Fruit fly (Drosophila melanogaster): ENCODE data around the gene Pmvk.

The Pmvk gene

DNA sequence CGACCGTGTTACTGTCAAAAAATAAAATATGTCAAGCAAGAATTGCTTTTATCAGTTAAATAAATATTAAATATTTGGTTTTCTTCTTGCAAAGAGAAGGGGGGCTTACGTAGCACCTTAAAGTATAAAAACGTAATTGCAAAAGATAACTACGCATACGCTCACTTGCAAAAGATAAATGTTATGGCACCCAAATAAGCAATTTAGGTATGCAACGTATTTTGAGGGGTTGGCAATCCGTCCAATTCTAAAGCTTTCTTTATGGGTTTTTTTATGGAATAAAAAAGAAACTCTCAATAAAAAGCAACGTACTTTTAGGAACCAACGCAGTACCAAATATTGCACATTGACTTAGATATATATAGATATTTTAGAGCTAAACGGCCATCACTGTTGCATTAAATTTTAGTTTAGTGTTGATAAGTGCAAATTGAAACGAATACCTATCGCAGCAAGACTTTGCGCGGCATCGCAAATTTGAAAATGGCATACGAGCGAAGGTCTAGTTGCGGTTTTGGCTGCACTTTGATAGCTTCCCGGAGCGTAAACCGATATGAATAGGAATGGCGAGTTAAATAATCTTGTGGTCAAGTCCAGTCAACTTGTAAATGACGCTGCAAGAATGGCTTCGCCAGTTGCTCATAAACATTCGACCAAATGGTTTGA lies 14.8 kb downstream of the Pmvk start, which contains the start of gene CG13077 (continued):
- peak; percentile 9 for TF ChIP-seq pzg (GFP tag; optimal IDR thresholded peaks at IDR 0.05)
- no peak for TF ChIP-seq CG6765 (GFP tag; optimal IDR thresholded peaks at IDR 0.05)
- TF ChIP-seq HLH4C (GFP tag; IDR thresholded peaks at IDR 0.05; ENCODE audit: partially characterized antibody): peak; percentile 49; the same call in 2 of the 3 replicates
- no peak for TF ChIP-seq CG3838 (GFP tag; optimal IDR thresholded peaks at IDR 0.05)
- TF ChIP-seq Sry-β (GFP tag; optimal IDR thresholded peaks at IDR 0.05): peak; percentile 84
- TF ChIP-seq H2.0 (GFP tag; IDR thresholded peaks at IDR 0.05): no peak
- no peak for TF ChIP-seq ac (GFP tag; optimal IDR thresholded peaks at IDR 0.05)
- no peak for TF ChIP-seq oc (tag; optimal IDR thresholded peaks at IDR 0.05)
- TF ChIP-seq CG34224 (GFP tag; IDR thresholded peaks at IDR 0.05; ENCODE audit: partially characterized antibody): peak; percentile 48; the same call in 1 of the 3 replicates
- no peak for TF ChIP-seq Rfx (GFP tag; IDR thresholded peaks at IDR 0.05)
- TF ChIP-seq CG32532 (GFP tag; IDR thresholded peaks at IDR 0.05): no peak
- peak; percentile 14 for TF ChIP-seq trem (tag; optimal IDR thresholded peaks at IDR 0.05)
- TF ChIP-seq hth (optimal IDR thresholded peaks at IDR 0.05): no peak
- no peak for TF ChIP-seq sug (tag; optimal IDR thresholded peaks at IDR 0.05)
- no peak for TF ChIP-seq Ets65A (GFP tag)
- no peak for TF ChIP-seq CG12071 (GFP tag; optimal IDR thresholded peaks at IDR 0.05)
- TF ChIP-seq gem (tag; optimal IDR thresholded peaks at IDR 0.05): no peak
- no peak for TF ChIP-seq CG33213 (GFP tag; optimal IDR thresholded peaks at IDR 0.05)
- TF ChIP-seq CG8290 (GFP tag; optimal IDR thresholded peaks at IDR 0.05): peak; percentile 37
- TF ChIP-seq CG8290 (tag; optimal IDR thresholded peaks at IDR 0.05): peak in 1 of 2 experiments; percentile 6
- TF ChIP-seq CG7372 (GFP tag; IDR thresholded peaks at IDR 0.05): no peak
- no peak for TF ChIP-seq nau (GFP tag; optimal IDR thresholded peaks at IDR 0.05)
- TF ChIP-seq CG31224 (GFP tag; IDR thresholded peaks at IDR 0.05): no peak
- TF ChIP-seq CG11398 (GFP tag; optimal IDR thresholded peaks at IDR 0.05): no peak
- TF ChIP-seq dm (GFP tag; optimal IDR thresholded peaks at IDR 0.05): no peak
- peak; percentile 2 for TF ChIP-seq Abd-B (GFP tag; optimal IDR thresholded peaks at IDR 0.05)
- TF ChIP-seq CG9437 (GFP tag; optimal IDR thresholded peaks at IDR 0.05): peak; percentile 98
- TF ChIP-seq CG30403 (GFP tag; optimal IDR thresholded peaks at IDR 0.05): no peak
- no peak for TF ChIP-seq HLH54F (GFP tag; optimal IDR thresholded peaks at IDR 0.05)

DNA sequence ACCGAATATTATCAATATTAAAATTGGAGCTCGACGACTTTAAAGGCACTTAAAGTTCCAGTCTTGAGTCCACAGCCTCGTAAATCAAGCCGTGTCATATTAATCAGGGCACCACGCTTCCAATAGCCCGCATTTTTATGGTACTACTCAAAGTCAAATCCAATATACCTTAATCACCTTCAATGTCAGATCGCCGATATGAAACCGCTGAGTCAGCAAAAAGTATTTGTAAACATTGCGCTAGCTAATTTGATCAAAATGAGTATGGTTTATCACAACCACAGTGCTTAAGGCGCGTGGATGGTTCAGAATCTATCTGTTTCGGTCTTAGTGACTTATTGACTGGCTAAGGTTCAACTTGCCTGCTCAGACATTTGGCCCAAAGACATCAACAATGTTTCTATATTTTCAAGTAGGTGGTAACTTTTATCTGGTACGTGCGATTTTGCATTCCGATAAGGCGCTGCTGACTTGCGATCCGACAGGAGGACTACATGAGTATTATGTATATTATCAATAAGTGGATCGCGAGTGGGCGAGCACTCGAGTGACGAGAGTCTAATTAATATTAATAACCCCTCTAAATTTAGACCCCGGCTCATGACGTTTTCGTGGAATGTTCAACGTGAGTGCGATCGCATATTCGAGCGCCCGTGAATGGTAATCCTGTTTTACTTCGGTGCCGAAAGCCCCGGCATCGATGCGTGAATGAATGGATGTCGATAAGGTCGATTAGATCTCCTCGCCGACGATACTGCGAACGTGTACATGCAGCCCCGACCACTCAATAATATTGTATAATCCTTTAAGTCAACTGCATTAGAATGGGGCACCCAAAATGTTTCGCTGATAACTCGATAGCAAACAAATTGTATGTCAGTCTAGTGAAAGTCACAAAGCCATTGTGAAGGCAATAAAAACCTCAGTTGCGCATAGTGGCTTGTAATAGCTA lies 16.8 kb downstream of the Pmvk start, which contains the start of gene CG13078:
Gene CG13078, plus strand, starts transcription at position 902 of the 952 bp plus-strand sequence.
- TF ChIP-seq CG12236 (GFP tag; optimal IDR thresholded peaks at IDR 0.05) (no peak), gro (GFP tag; optimal IDR thresholded peaks at IDR 0.05) (peak; percentile 22), lov (optimal IDR thresholded peaks at IDR 0.05) (no peak), lov (GFP tag; IDR thresholded peaks at IDR 0.05) (no peak), sug (tag; optimal IDR thresholded peaks at IDR 0.05) (peak; percentile 42), chinmo (GFP tag; IDR thresholded peaks at IDR 0.05; ENCODE audit: partially characterized antibody) (0 out of 4 replicates have a peak, but pooled peaks have one; percentile 43), CG34376 (GFP tag; optimal IDR thresholded peaks at IDR 0.05) (peak; percentile 92), CG13894 (tag; optimal IDR thresholded peaks at IDR 0.05) (peak; percentile 65), grn (GFP tag; optimal IDR thresholded peaks at IDR 0.05) (peak; percentile 85), exex (tag; optimal IDR thresholded peaks at IDR 0.05) (peak; percentile 97)

Measured in whole organism, embryonic.